Worm (Caenorhabditis elegans) whole organism, mixed stage, embryonic: ENCODE measurements around the gene smf-2.
A peak's percentile ranks its signal among the peaks of the same experiment; 100 is the strongest.

ENCODE experiments used
- mep-1 ChIP-seq: fragments of 150-350 bp; optimal IDR thresholded peaks from 2 replicates; lab custom pipeline; 2017; ENCODE audit warnings: missing biosample characterization, missing genetic modification reagents, missing genetic modification characterization, inconsistent platforms
- nhr-12 ChIP-seq: fragments of 150-350 bp; optimal IDR thresholded peaks from 2 replicates; lab custom pipeline; 2014; ENCODE audit warnings: missing biosample characterization, missing genetic modification characterization
- unc-39 ChIP-seq: fragments of 150-350 bp; optimal IDR thresholded peaks from 2 replicates; lab custom pipeline; 2014; ENCODE audit warnings: missing biosample characterization, missing genetic modification characterization
- unc-62 ChIP-seq: fragments of 150-350 bp; optimal IDR thresholded peaks from 2 replicates; lab custom pipeline; 2014; ENCODE audit warnings: missing biosample characterization, missing genetic modification reagents, missing genetic modification characterization
- ztf-11 ChIP-seq: fragments of 150-350 bp; optimal IDR thresholded peaks from 2 replicates; lab custom pipeline; 2014; ENCODE audit warnings: missing biosample characterization, missing genetic modification characterization

- peak; percentile 35 for TF ChIP-seq mep-1
- peak; percentile 51 for TF ChIP-seq unc-62 (GFP tag; lab: Kevin White, UChicago)
- peak; percentile 76 for TF ChIP-seq ztf-11
- TF ChIP-seq unc-39 (tag; lab: Kevin White, UChicago), result peak; percentile 81
- TF ChIP-seq nhr-12 (tag; lab: Kevin White, UChicago), result no peak
Observed at ce11 chrX:6742011-6742683, 23.7 kb upstream of the smf-2 start, which contains the start of gene mdl-1.
